Worm (Caenorhabditis elegans): ENCODE results near the gene F56C9.3.

Gene F56C9.3

DNA sequence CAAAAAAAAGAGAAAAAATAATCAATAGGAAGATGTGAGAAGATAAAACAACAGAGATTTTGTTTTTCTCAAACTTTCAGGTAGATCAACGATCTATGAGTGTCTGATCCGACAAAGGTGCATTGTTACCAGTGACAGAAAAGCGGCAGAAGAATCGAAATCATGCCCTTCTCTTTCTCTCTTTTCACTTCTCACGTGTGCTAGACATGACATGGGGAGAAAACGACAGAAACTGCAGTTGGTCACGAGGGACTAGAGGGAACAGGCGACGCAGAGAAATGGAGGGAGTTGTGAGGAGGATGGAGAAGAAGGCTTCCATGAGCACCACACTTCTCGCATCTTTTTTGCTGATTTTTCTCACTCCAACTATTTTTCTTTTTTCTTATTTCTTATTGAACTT is 24.1 kb downstream of the F56C9.3 start, which contains the start of gene F56C9.10:
Gene F56C9.10, minus strand, starts transcription at position 97 of the 400 bp plus-strand sequence.
- TF ChIP-seq nhr-10 (tag; optimal IDR thresholded peaks at IDR 0.05) (no peak), dmd-8 (GFP tag; IDR thresholded peaks at IDR 0.05) (no peak), lin-1 (GFP tag; IDR thresholded peaks at IDR 0.05) (0 out of 2 replicates have a peak, but pooled peaks have one; percentile 36), hlh-11 (tag; optimal IDR thresholded peaks at IDR 0.05) (peak; percentile 95), saeg-2 (GFP tag; IDR thresholded peaks at IDR 0.05) (0 out of 2 replicates have a peak, but pooled peaks have one; percentile 38), ceh-20 (GFP tag; IDR thresholded peaks at IDR 0.05) (peak; percentile 82), ama-1 (optimal IDR thresholded peaks at IDR 0.05) (peak; percentile 40), vab-7 (GFP tag; IDR thresholded peaks at IDR 0.05) (no peak), arid-1 (GFP tag; conservative IDR thresholded peaks at IDR 0.05) (peak; percentile 64; the same call in 1 of the 2 replicates), Y105C5A.15 (GFP tag; IDR thresholded peaks at IDR 0.05) (0 out of 2 replicates have a peak, but pooled peaks have one; percentile 30), lin-38 (GFP tag; IDR thresholded peaks at IDR 0.05) (peak; percentile 58), F37D6.2 (tag; optimal IDR thresholded peaks at IDR 0.05) (peak; percentile 7), egl-27 (tag; optimal IDR thresholded peaks at IDR 0.05) (no peak), Y75B8A.6 (GFP tag; IDR thresholded peaks at IDR 0.05) (no peak), mxl-3 (GFP tag; optimal IDR thresholded peaks at IDR 0.05) (peak; percentile 94), dve-1 (tag; optimal IDR thresholded peaks at IDR 0.05; ENCODE audit: insufficient read depth) (peak; percentile 90), madf-9 (GFP tag; conservative IDR thresholded peaks at IDR 0.05) (no peak), madf-5 (GFP tag; IDR thresholded peaks at IDR 0.05) (no peak), zfp-3 (GFP tag; conservative IDR thresholded peaks at IDR 0.05) (peak; percentile 78), mdt-29 (GFP tag; IDR thresholded peaks at IDR 0.05) (peak; percentile 85), mes-2 (tag; optimal IDR thresholded peaks at IDR 0.05; ENCODE audit: poor library complexity, severe bottlenecking) (peak; percentile 77), set-16 (GFP tag; IDR thresholded peaks at IDR 0.05) (peak; percentile 65), lin-29 (GFP tag; IDR thresholded peaks at IDR 0.05) (peak; percentile 45; the same call in 1 of the 2 replicates), nhr-237 (tag; optimal IDR thresholded peaks at IDR 0.05) (no peak), pha-4 (GFP tag; IDR thresholded peaks at IDR 0.05) (0 out of 2 replicates have a peak, but pooled peaks have one; percentile 66), pha-4 (tag; optimal IDR thresholded peaks at IDR 0.05) (peak; percentile 71), daf-12 (tag; optimal IDR thresholded peaks at IDR 0.05) (no peak), unc-62 (GFP tag; optimal IDR thresholded peaks at IDR 0.05 in 1 of 2) (peak in 1 of 2 experiments; percentile 100), unc-62 (tag; optimal IDR thresholded peaks at IDR 0.05) (no peak), dmd-6 (GFP tag; IDR thresholded peaks at IDR 0.05) (peak; percentile 89), cey-2 (tag; optimal IDR thresholded peaks at IDR 0.05; ENCODE audit: borderline replicate concordance, insufficient read depth) (peak; percentile 89), hmg-1.1 (GFP tag; IDR thresholded peaks at IDR 0.05) (peak; percentile 84), D1046.2 (GFP tag; IDR thresholded peaks at IDR 0.05) (no peak), nhr-6 (tag; optimal IDR thresholded peaks at IDR 0.05) (peak; percentile 55), spr-1 (tag; optimal IDR thresholded peaks at IDR 0.05) (peak; percentile 47), T20F7.1 (GFP tag; optimal IDR thresholded peaks at IDR 0.05) (peak; percentile 81), nhr-102 (tag; optimal IDR thresholded peaks at IDR 0.05) (peak; percentile 72), nhr-76 (tag; optimal IDR thresholded peaks at IDR 0.05) (peak; percentile 9), nhr-48 (tag; optimal IDR thresholded peaks at IDR 0.05) (peak; percentile 77), mep-1 (tag; optimal IDR thresholded peaks at IDR 0.05) (peak; percentile 95), ceh-62 (tag; optimal IDR thresholded peaks at IDR 0.05) (no peak), ceh-82 (tag; optimal IDR thresholded peaks at IDR 0.05) (no peak), aha-1 (tag) (peak; percentile 99), nhr-77 (tag; optimal IDR thresholded peaks at IDR 0.05) (peak; percentile 83), nhr-11 (tag; optimal IDR thresholded peaks at IDR 0.05) (peak; percentile 89), ztf-11 (tag; optimal IDR thresholded peaks at IDR 0.05) (no peak), gei-8 (GFP tag; optimal IDR thresholded peaks at IDR 0.05) (peak; percentile 63), egl-43 (GFP tag; IDR thresholded peaks at IDR 0.05) (0 out of 2 replicates have a peak, but pooled peaks have one; percentile 5), nhr-25 (tag; optimal IDR thresholded peaks at IDR 0.05; ENCODE audit: borderline replicate concordance, insufficient read depth) (no peak), F26F4.8 (GFP tag; conservative IDR thresholded peaks at IDR 0.05) (no peak), tra-1 (GFP tag; IDR thresholded peaks at IDR 0.05) (peak; percentile 76)

All from whole organism, L4 larva.